Fruit fly (Drosophila melanogaster) whole organism: ENCODE measurements around the gene CG33511.

Experiments used
- pan ChIP-seq: fragments of >200 bp; optimal IDR thresholded peaks from 2 replicates; lab custom pipeline; 2017
- psq ChIP-seq: fragments of >200 bp; optimal IDR thresholded peaks from 2 replicates; lab custom pipeline; 2017
- usp ChIP-seq: fragments of >200 bp; optimal IDR thresholded peaks from 2 replicates; lab custom pipeline; 2017; ENCODE audit warnings: missing biosample characterization, missing genetic modification characterization, mixed read lengths

DNA sequence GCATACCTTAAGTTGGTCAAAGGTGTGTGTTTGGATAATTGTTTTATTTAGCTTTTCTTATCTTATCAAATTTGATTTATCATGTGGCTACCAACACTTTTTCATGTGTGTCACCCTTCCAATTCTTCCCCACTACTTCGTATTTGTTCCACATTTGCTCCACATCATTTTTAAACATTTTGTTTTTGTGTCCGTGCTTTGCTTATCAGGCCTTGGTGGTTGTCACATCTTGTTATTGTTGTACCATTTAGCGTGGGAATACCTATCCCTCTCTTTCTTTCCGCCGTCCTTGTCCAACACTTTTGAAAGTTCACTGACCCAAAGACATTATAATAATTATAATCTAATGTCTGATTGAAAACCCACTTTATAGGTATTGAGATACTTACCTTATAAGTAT lies 28.7 kb downstream of the CG33511 start:
- TF ChIP-seq pan (lab: Kevin White, UChicago) (no peak), psq (lab: Kevin White, UChicago) (no peak), usp (GFP tag; lab: Kevin White, UChicago) (no peak)
